Worm (Caenorhabditis elegans) whole organism, L1 larva: ENCODE measurements around the gene ZK262.8.
A peak's percentile ranks its signal among the peaks of the same experiment; 100 is the strongest.

Source experiments
- F16B12.6 ChIP-seq: fragments of 150-350 bp; optimal IDR thresholded peaks from 2 replicates; lab custom pipeline; 2014; ENCODE audit warnings: missing biosample characterization, missing genetic modification characterization
- ceh-63 ChIP-seq: fragments of 200-800 bp; sonication (Bioruptor generic); optimal IDR thresholded peaks from 2 replicates; lab custom pipeline; 2018; ENCODE audit warnings: mild to moderate bottlenecking, missing genetic modification characterization, missing compliant biosample characterization
- ceh-82 ChIP-seq, 3 experiments: fragments of 150-350 bp in 1 of 3; sonication (generic microtip) in 2 of 3; optimal IDR thresholded peaks; 2 replicates each; lab custom pipeline; 2014 to 2017; ENCODE audit warnings: missing biosample characterization in 3 of 3, missing genetic modification characterization in 3 of 3
- ceh-88 ChIP-seq: fragments of 200-800 bp; sonication (Bioruptor generic); IDR thresholded peaks from 2 replicates; pipeline ENCODE4 v1.3.6; 2022; ENCODE audit warnings: missing genetic modification characterization, missing compliant biosample characterization
- ceh-90 ChIP-seq: sonication (generic microtip); optimal IDR thresholded peaks from 2 replicates; lab custom pipeline; 2016; ENCODE audit warnings: missing genetic modification characterization, missing compliant biosample characterization
- egl-27 ChIP-seq, 2 experiments: fragments of 150-350 bp in 1 of 2; sonication (generic microtip); optimal IDR thresholded peaks; 3 replicates each; lab custom pipeline; 2017 to 2018; ENCODE audit warnings: missing biosample characterization in 2 of 2, missing genetic modification characterization in 2 of 2, missing genetic modification reagents in 2 of 2
- elt-3 ChIP-seq, 6 experiments: fragments of 150-350 bp in 1 of 6; sonication (generic microtip); optimal IDR thresholded peaks; 2 replicates each; lab custom pipeline; 2017 to 2018; ENCODE audit warnings: missing biosample characterization in 6 of 6, missing genetic modification characterization in 6 of 6, inconsistent platforms in 1 of 6
- ets-5 ChIP-seq: fragments of 200-800 bp; sonication (Bioruptor generic); IDR thresholded peaks from 2 replicates; pipeline ENCODE4 v1.3.6; 2022; ENCODE audit warnings: missing genetic modification characterization, missing compliant biosample characterization
- fkh-4 ChIP-seq: sonication (generic microtip); optimal IDR thresholded peaks from 2 replicates; lab custom pipeline; 2016; ENCODE audit warnings: missing compliant biosample characterization, missing genetic modification characterization, borderline replicate concordance
- hpl-2 ChIP-seq: fragments of 150-350 bp; optimal IDR thresholded peaks from 2 replicates; lab custom pipeline; 2014; ENCODE audit warnings: missing biosample characterization, missing genetic modification reagents, missing genetic modification characterization
- lin-35 ChIP-seq, 2 experiments: fragments of 150-350 bp; optimal IDR thresholded peaks; 2 replicates each; lab custom pipeline; 2014; ENCODE audit warnings: missing biosample characterization in 2 of 2, missing genetic modification characterization in 2 of 2, missing genetic modification reagents in 2 of 2
- nhr-90 ChIP-seq: sonication (generic microtip); optimal IDR thresholded peaks from 2 replicates; lab custom pipeline; 2016; ENCODE audit warnings: mild to moderate bottlenecking, missing genetic modification characterization, missing compliant biosample characterization; ENCODE audit not compliant: poor library complexity
- sptf-1 ChIP-seq: fragments of 150-350 bp; optimal IDR thresholded peaks from 2 replicates; lab custom pipeline; 2014; ENCODE audit warnings: missing biosample characterization, missing genetic modification characterization
- unc-130 ChIP-seq: fragments of 150-350 bp; optimal IDR thresholded peaks from 2 replicates; lab custom pipeline; 2017; ENCODE audit warnings: missing biosample characterization, missing genetic modification characterization, inconsistent platforms
- unc-30 ChIP-seq: sonication (generic microtip); optimal IDR thresholded peaks from 2 replicates; lab custom pipeline; 2017; ENCODE audit warnings: missing biosample characterization, missing genetic modification characterization

Gene ZK262.8

DNA sequence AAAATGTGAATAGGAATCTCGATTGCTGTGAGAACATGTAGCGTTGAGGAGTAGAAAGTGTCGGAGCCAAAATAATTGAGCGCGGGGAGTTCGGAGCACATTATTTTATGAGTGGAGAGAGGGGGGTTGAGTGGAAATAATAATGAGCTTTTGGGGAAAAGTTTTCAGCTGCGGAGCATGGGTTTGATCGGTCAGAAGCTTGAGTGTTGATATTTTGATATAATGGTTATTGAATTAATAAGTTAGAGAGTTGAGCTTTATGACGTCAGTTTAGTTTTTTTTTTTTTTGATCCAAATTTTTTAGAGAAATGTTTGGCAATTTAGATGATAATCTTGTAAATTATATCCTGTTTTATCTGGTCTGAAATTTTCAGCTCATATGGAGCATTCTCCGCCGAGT lies 42.0 kb downstream of the ZK262.8 start, which contains the start of gene srh-178:
Gene srh-178, minus strand, starts transcription at position 101 of the 400 bp plus-strand sequence.
- TF ChIP-seq ceh-63, result no peak
- no peak for TF ChIP-seq ceh-88 (GFP tag; lab: Robert Waterston, UW)
- no peak for TF ChIP-seq ets-5 (GFP tag; lab: Robert Waterston, UW)
- TF ChIP-seq fkh-4, result no peak
- TF ChIP-seq ceh-90 (tag; lab: Kevin White, UChicago), result no peak
- no peak for TF ChIP-seq unc-130 (tag; lab: Kevin White, UChicago)
- no peak for TF ChIP-seq F16B12.6 (tag; lab: Kevin White, UChicago)
- no peak for TF ChIP-seq nhr-90 (tag; lab: Kevin White, UChicago)
- TF ChIP-seq lin-35 (GFP tag; optimal IDR thresholded peaks at IDR 0.05; lab: Kevin White, UChicago), result no peak
- TF ChIP-seq hpl-2, result no peak
- TF ChIP-seq egl-27 (tag; optimal IDR thresholded peaks at IDR 0.05; lab: Kevin White, UChicago), result no peak
- TF ChIP-seq sptf-1 (tag; lab: Kevin White, UChicago), result no peak
- no peak for TF ChIP-seq ceh-82 (tag; optimal IDR thresholded peaks at IDR 0.05; lab: Kevin White, UChicago)

DNA sequence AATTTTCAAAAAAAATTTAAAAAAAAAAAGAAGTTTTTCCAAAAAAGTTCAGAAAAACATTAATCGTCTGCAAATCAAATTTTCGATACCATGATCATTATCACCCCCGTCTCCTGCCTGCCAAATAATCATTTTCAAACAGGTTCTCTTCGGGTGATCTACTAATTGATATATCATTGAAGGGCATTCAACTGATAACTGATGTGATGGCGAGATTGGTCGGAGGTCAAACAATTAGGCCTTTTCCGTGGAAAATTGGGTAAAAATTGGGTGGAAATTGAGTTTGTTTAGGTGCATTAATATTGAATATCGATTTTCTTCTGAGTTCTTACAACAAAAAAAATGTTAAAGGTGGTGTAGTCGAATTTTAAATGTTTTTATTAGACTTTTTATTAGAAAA lies 49.0 kb downstream of the ZK262.8 start, which contains the start of gene Y51A2D.18:
Gene Y51A2D.18, minus strand, starts transcription at position 101 of the 400 bp plus-strand sequence.
- TF ChIP-seq unc-30 (tag; lab: Kevin White, UChicago) (no peak), elt-3 (tag; optimal IDR thresholded peaks at IDR 0.05; lab: Kevin White, UChicago) (peak in 3 of 6 experiments; percentile 12 to 31 (median 24))
